4 worm cellular contexts compared by ENCODE assay signal in the genomic region with DNA sequence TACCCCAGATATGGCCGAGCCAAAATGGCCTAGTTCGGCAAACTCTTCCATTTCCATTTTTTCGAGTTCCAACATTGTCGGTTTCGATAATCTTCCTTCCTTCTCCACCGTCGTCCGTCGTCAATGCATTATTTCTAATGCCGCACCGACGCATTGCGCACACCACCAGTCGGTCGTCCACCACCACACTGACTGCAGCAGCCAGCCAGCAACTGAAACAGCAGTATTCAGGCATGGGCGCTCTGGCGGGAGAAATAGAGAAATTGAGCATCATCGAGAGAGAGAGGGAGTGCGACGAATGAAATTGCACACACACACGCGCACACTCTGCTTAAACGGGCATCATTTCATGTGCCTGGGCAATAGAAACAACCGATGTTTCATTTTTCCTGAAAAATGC.
TF ChIP-seq lines count a peak whose summit lies in the region.

No protein-coding gene starts in this region.

TF ChIP-seq in whole organism, L2 larva, 48 proteins besides CTCF, POLR2A, EP300 and RAD21 (continues in another document):
- TF ChIP-seq nhr-6 (tag; optimal IDR thresholded peaks at IDR 0.05; lab: Kevin White, UChicago), result no peak
- TF ChIP-seq fos-1 (tag; optimal IDR thresholded peaks at IDR 0.05; lab: Kevin White, UChicago), result peak; percentile 43
- TF ChIP-seq sem-4 (tag; optimal IDR thresholded peaks at IDR 0.05; lab: Kevin White, UChicago), result no peak
- TF ChIP-seq skn-1 (tag; optimal IDR thresholded peaks at IDR 0.05; lab: Kevin White, UChicago), result no peak
- TF ChIP-seq sma-9 (GFP tag; optimal IDR thresholded peaks at IDR 0.05; lab: Kevin White, UChicago), result peak; percentile 12
- no peak for TF ChIP-seq sma-9 (tag; optimal IDR thresholded peaks at IDR 0.05; lab: Kevin White, UChicago)
- TF ChIP-seq lin-13 (GFP tag; optimal IDR thresholded peaks at IDR 0.05; lab: Kevin White, UChicago), result peak; percentile 45
- peak; percentile 10 to 42 for TF ChIP-seq lsy-2 (tag; optimal IDR thresholded peaks at IDR 0.05; lab: Kevin White, UChicago)
- peak; percentile 93 for TF ChIP-seq alr-1 (tag; optimal IDR thresholded peaks at IDR 0.05; lab: Kevin White, UChicago)
- TF ChIP-seq C34F6.9 (tag; optimal IDR thresholded peaks at IDR 0.05; lab: Kevin White, UChicago), result peak; percentile 59
- TF ChIP-seq blmp-1 (tag; optimal IDR thresholded peaks at IDR 0.05; lab: Kevin White, UChicago; ENCODE audit: insufficient read depth), result no peak
- peak; percentile 60 for TF ChIP-seq nhr-11 (tag; optimal IDR thresholded peaks at IDR 0.05; lab: Kevin White, UChicago)
- peak; percentile 56 for TF ChIP-seq crh-2 (tag; optimal IDR thresholded peaks at IDR 0.05; lab: Kevin White, UChicago)
- TF ChIP-seq F13H6.1 (tag; optimal IDR thresholded peaks at IDR 0.05; lab: Kevin White, UChicago), result peak; percentile 41
- no peak for TF ChIP-seq nhr-25 (tag; optimal IDR thresholded peaks at IDR 0.05; lab: Kevin White, UChicago)
- TF ChIP-seq zag-1 (tag; optimal IDR thresholded peaks at IDR 0.05; lab: Kevin White, UChicago), result peak; percentile 24
- TF ChIP-seq nhr-129 (tag; optimal IDR thresholded peaks at IDR 0.05; lab: Kevin White, UChicago), result peak; percentile 71
- peak; percentile 76 for TF ChIP-seq Y55F3AM.14 (GFP tag; optimal IDR thresholded peaks at IDR 0.05; lab: Kevin White, UChicago)
- peak; percentile 67 for TF ChIP-seq unc-55 (GFP tag; optimal IDR thresholded peaks at IDR 0.05; lab: Kevin White, UChicago)
- TF ChIP-seq snpc-4 (tag; optimal IDR thresholded peaks at IDR 0.05; lab: Kevin White, UChicago), result peak; percentile 43
- TF ChIP-seq peb-1 (tag; optimal IDR thresholded peaks at IDR 0.05; lab: Kevin White, UChicago), result no peak
- peak; percentile 50 for TF ChIP-seq egl-27 (tag; optimal IDR thresholded peaks at IDR 0.05; lab: Kevin White, UChicago)

TF ChIP-seq in whole organism, L4 larva, 104 proteins besides CTCF, POLR2A, EP300 and RAD21 (continues in another document):
- TF ChIP-seq ztf-11 (tag; optimal IDR thresholded peaks at IDR 0.05; lab: Kevin White, UChicago), result no peak
- TF ChIP-seq unc-130 (GFP tag; optimal IDR thresholded peaks at IDR 0.05; lab: Kevin White, UChicago), result no peak
- TF ChIP-seq F26F4.8 (GFP tag; conservative IDR thresholded peaks at IDR 0.05; lab: Robert Waterston, UW), result no peak
- no peak for TF ChIP-seq nhr-111 (GFP tag; optimal IDR thresholded peaks at IDR 0.05; lab: Kevin White, UChicago)
- no peak for TF ChIP-seq nhr-237 (tag; optimal IDR thresholded peaks at IDR 0.05; lab: Kevin White, UChicago)
- no peak for TF ChIP-seq lir-3 (tag; optimal IDR thresholded peaks at IDR 0.05; lab: Kevin White, UChicago)
- peak; percentile 72 for TF ChIP-seq dve-1 (tag; optimal IDR thresholded peaks at IDR 0.05; lab: Kevin White, UChicago; ENCODE audit: insufficient read depth)
- TF ChIP-seq lin-39 (tag; optimal IDR thresholded peaks at IDR 0.05; lab: Kevin White, UChicago), result no peak
- peak; percentile 42; the same call in 1 of the 2 replicates for TF ChIP-seq dmd-9 (GFP tag; IDR thresholded peaks at IDR 0.05; lab: Robert Waterston, UW)
- 0 out of 2 replicates have a peak, but pooled peaks have one; percentile 24 for TF ChIP-seq madf-9 (GFP tag; conservative IDR thresholded peaks at IDR 0.05; lab: Robert Waterston, UW)
- no peak for TF ChIP-seq spr-1 (tag; optimal IDR thresholded peaks at IDR 0.05; lab: Kevin White, UChicago)
- no peak for TF ChIP-seq sdz-12 (GFP tag; optimal IDR thresholded peaks at IDR 0.05; lab: Kevin White, UChicago)
- no peak for TF ChIP-seq D1046.2 (GFP tag; IDR thresholded peaks at IDR 0.05; lab: Robert Waterston, UW)
- TF ChIP-seq Y48G9A.11 (GFP tag; IDR thresholded peaks at IDR 0.05; lab: Robert Waterston, UW), result no peak
- TF ChIP-seq cey-2 (tag; optimal IDR thresholded peaks at IDR 0.05; lab: Kevin White, UChicago; ENCODE audit: borderline replicate concordance, insufficient read depth), result no peak
- TF ChIP-seq tra-1 (GFP tag; IDR thresholded peaks at IDR 0.05; lab: Robert Waterston, UW), result peak; percentile 57; the same call in 1 of the 2 replicates
- no peak for TF ChIP-seq Y75B8A.6 (GFP tag; IDR thresholded peaks at IDR 0.05; lab: Robert Waterston, UW)
- no peak for TF ChIP-seq R02D3.7 (tag; optimal IDR thresholded peaks at IDR 0.05; lab: Kevin White, UChicago)
- TF ChIP-seq daf-12 (tag; optimal IDR thresholded peaks at IDR 0.05; lab: Kevin White, UChicago), result no peak
- peak; percentile 75 for TF ChIP-seq hmg-1.1 (GFP tag; IDR thresholded peaks at IDR 0.05; lab: Robert Waterston, UW)
- no peak for TF ChIP-seq egl-27 (tag; optimal IDR thresholded peaks at IDR 0.05; lab: Kevin White, UChicago)
- no peak for TF ChIP-seq nhr-6 (tag; optimal IDR thresholded peaks at IDR 0.05; lab: Kevin White, UChicago)

TF ChIP-seq in whole organism, late embryonic, 69 proteins besides CTCF, POLR2A, EP300 and RAD21 (continues in another document):
- TF ChIP-seq nhr-232 (tag; optimal IDR thresholded peaks at IDR 0.05; lab: Kevin White, UChicago) (no peak), dve-1 (tag; optimal IDR thresholded peaks at IDR 0.05; lab: Kevin White, UChicago) (no peak), ceh-6 (GFP tag; optimal IDR thresholded peaks at IDR 0.05; lab: Kevin White, UChicago) (peak; percentile 15), eyg-1 (tag; optimal IDR thresholded peaks at IDR 0.05; lab: Kevin White, UChicago) (peak; percentile 18), zip-5 (tag; optimal IDR thresholded peaks at IDR 0.05; lab: Kevin White, UChicago) (no peak), ceh-22 (tag; optimal IDR thresholded peaks at IDR 0.05; lab: Kevin White, UChicago) (no peak), pax-1 (tag; optimal IDR thresholded peaks at IDR 0.05; lab: Kevin White, UChicago) (no peak), ceh-24 (tag; optimal IDR thresholded peaks at IDR 0.05; lab: Kevin White, UChicago) (no peak), dmd-4 (tag; optimal IDR thresholded peaks at IDR 0.05; lab: Kevin White, UChicago; ENCODE audit: borderline replicate concordance) (peak; percentile 49), pag-3 (tag; optimal IDR thresholded peaks at IDR 0.05; lab: Kevin White, UChicago; ENCODE audit: borderline replicate concordance) (no peak), F13H6.1 (tag; optimal IDR thresholded peaks at IDR 0.05; lab: Kevin White, UChicago) (peak; percentile 46), Y22D7AL.16 (tag; optimal IDR thresholded peaks at IDR 0.05; lab: Kevin White, UChicago) (no peak), rnt-1 (tag; optimal IDR thresholded peaks at IDR 0.05; lab: Kevin White, UChicago) (peak; percentile 12), ceh-18 (tag; optimal IDR thresholded peaks at IDR 0.05; lab: Kevin White, UChicago) (peak; percentile 41), hlh-13 (GFP tag; optimal IDR thresholded peaks at IDR 0.05; lab: Kevin White, UChicago) (no peak), tbx-7 (tag; optimal IDR thresholded peaks at IDR 0.05; lab: Kevin White, UChicago) (no peak), madf-2 (tag; optimal IDR thresholded peaks at IDR 0.05; lab: Kevin White, UChicago) (peak; percentile 32), unc-86 (tag; optimal IDR thresholded peaks at IDR 0.05; lab: Kevin White, UChicago) (peak; percentile 52), sdc-2 (tag; optimal IDR thresholded peaks at IDR 0.05; lab: Kevin White, UChicago) (peak; percentile 25), nfya-1 (tag; optimal IDR thresholded peaks at IDR 0.05; lab: Kevin White, UChicago) (peak; percentile 47), odd-2 (tag; optimal IDR thresholded peaks at IDR 0.05; lab: Kevin White, UChicago) (no peak), unc-42 (tag; optimal IDR thresholded peaks at IDR 0.05; lab: Kevin White, UChicago) (peak; percentile 43), ceh-34 (tag; optimal IDR thresholded peaks at IDR 0.05; lab: Kevin White, UChicago) (peak; percentile 6), lim-6 (tag; optimal IDR thresholded peaks at IDR 0.05; lab: Kevin White, UChicago) (no peak), unc-55 (GFP tag; optimal IDR thresholded peaks at IDR 0.05; lab: Kevin White, UChicago) (no peak)

TF ChIP-seq in whole organism, mixed stage, embryonic, 35 proteins besides CTCF, POLR2A, EP300 and RAD21:
- no peak for TF ChIP-seq unc-39 (tag; optimal IDR thresholded peaks at IDR 0.05; lab: Kevin White, UChicago)
- no peak for TF ChIP-seq unc-62 (GFP tag; optimal IDR thresholded peaks at IDR 0.05; lab: Kevin White, UChicago)
- peak; percentile 24 for TF ChIP-seq hlh-1 (tag; optimal IDR thresholded peaks at IDR 0.05; lab: Kevin White, UChicago)
- TF ChIP-seq sptf-1 (tag; optimal IDR thresholded peaks at IDR 0.05; lab: Kevin White, UChicago), result peak; percentile 29
- no peak for TF ChIP-seq ceh-43 (GFP tag; optimal IDR thresholded peaks at IDR 0.05; lab: Kevin White, UChicago)
- TF ChIP-seq M03D4.4 (tag; optimal IDR thresholded peaks at IDR 0.05; lab: Kevin White, UChicago), result peak; percentile 3
- TF ChIP-seq unc-120 (tag; optimal IDR thresholded peaks at IDR 0.05; lab: Kevin White, UChicago; ENCODE audit: poor library complexity, severe bottlenecking), result peak; percentile 59
- no peak for TF ChIP-seq nhr-76 (tag; optimal IDR thresholded peaks at IDR 0.05; lab: Kevin White, UChicago)
- TF ChIP-seq ceh-39 (tag; optimal IDR thresholded peaks at IDR 0.05; lab: Kevin White, UChicago), result no peak
- no peak for TF ChIP-seq elt-1 (tag; optimal IDR thresholded peaks at IDR 0.05; lab: Kevin White, UChicago; ENCODE audit: borderline replicate concordance, insufficient read depth)
- no peak for TF ChIP-seq sem-2 (GFP tag; optimal IDR thresholded peaks at IDR 0.05; lab: Kevin White, UChicago)
- TF ChIP-seq nhr-2 (tag; optimal IDR thresholded peaks at IDR 0.05; lab: Kevin White, UChicago), result no peak
- no peak for TF ChIP-seq drap-1 (GFP tag; optimal IDR thresholded peaks at IDR 0.05; lab: Kevin White, UChicago)
- peak; percentile 51 for TF ChIP-seq ces-1 (GFP tag; optimal IDR thresholded peaks at IDR 0.05; lab: Kevin White, UChicago)
- peak; percentile 21 for TF ChIP-seq mls-2 (tag; optimal IDR thresholded peaks at IDR 0.05; lab: Kevin White, UChicago)
- no peak for TF ChIP-seq ztf-11 (tag; optimal IDR thresholded peaks at IDR 0.05; lab: Kevin White, UChicago)
- no peak for TF ChIP-seq ham-2 (GFP tag; optimal IDR thresholded peaks at IDR 0.05; lab: Kevin White, UChicago)
- no peak for TF ChIP-seq zip-8 (tag; optimal IDR thresholded peaks at IDR 0.05; lab: Kevin White, UChicago)
- TF ChIP-seq tbx-8 (GFP tag; optimal IDR thresholded peaks at IDR 0.05; lab: Kevin White, UChicago), result no peak
- TF ChIP-seq flh-1 (GFP tag; optimal IDR thresholded peaks at IDR 0.05; lab: Kevin White, UChicago), result no peak
- no peak for TF ChIP-seq pha-4 (tag; optimal IDR thresholded peaks at IDR 0.05; lab: Kevin White, UChicago)
